Worm (Caenorhabditis elegans) whole organism, L1 larva: ENCODE data around the gene srv-8.

ENCODE experiments used
- C04F5.9 ChIP-seq: sonication (generic microtip); optimal IDR thresholded peaks from 2 replicates; lab custom pipeline; 2016; ENCODE audit warnings: missing genetic modification characterization, missing compliant biosample characterization
- C16A3.4 ChIP-seq: fragments of 150-350 bp; optimal IDR thresholded peaks from 2 replicates; lab custom pipeline; 2014; ENCODE audit warnings: missing biosample characterization, missing genetic modification characterization
- aha-1 ChIP-seq: fragments of 150-350 bp; optimal IDR thresholded peaks from 2 replicates; lab custom pipeline; 2014; ENCODE audit warnings: missing biosample characterization, missing genetic modification characterization
- blmp-1 ChIP-seq: fragments of 150-350 bp; optimal IDR thresholded peaks from 2 replicates; lab custom pipeline; 2014; ENCODE audit warnings: missing biosample characterization, missing genetic modification characterization
- ceh-63 ChIP-seq: fragments of 200-800 bp; sonication (Bioruptor generic); optimal IDR thresholded peaks from 2 replicates; lab custom pipeline; 2018; ENCODE audit warnings: mild to moderate bottlenecking, missing genetic modification characterization, missing compliant biosample characterization
- ceh-88 ChIP-seq: fragments of 200-800 bp; sonication (Bioruptor generic); IDR thresholded peaks from 2 replicates; pipeline ENCODE4 v1.3.6; 2022; ENCODE audit warnings: missing genetic modification characterization, missing compliant biosample characterization
- ceh-90 ChIP-seq: sonication (generic microtip); optimal IDR thresholded peaks from 2 replicates; lab custom pipeline; 2016; ENCODE audit warnings: missing genetic modification characterization, missing compliant biosample characterization
- ces-1 ChIP-seq: fragments of 150-350 bp; optimal IDR thresholded peaks from 2 replicates; lab custom pipeline; 2014; ENCODE audit warnings: missing biosample characterization, missing genetic modification reagents, missing genetic modification characterization
- dpl-1 ChIP-seq, 3 experiments: fragments of 150-350 bp in 2 of 3; sonication (generic microtip) in 1 of 3; optimal IDR thresholded peaks; 2 replicates each; lab custom pipeline; 2014 to 2017; ENCODE audit warnings: missing biosample characterization in 3 of 3, missing genetic modification characterization in 3 of 3, missing genetic modification reagents in 3 of 3
- efl-1 ChIP-seq, 4 experiments: fragments of 150-350 bp; optimal IDR thresholded peaks in 3 of 4; peaks in 1 of 4; 1 replicate in 1 of 4; 2 replicates in 3 of 4; lab custom pipeline; 2014; ENCODE audit warnings: missing biosample characterization in 2 of 4, missing genetic modification characterization in 2 of 4, missing genetic modification reagents in 2 of 4
- efl-3 ChIP-seq: fragments of 200-800 bp; sonication (Bioruptor generic); optimal IDR thresholded peaks from 2 replicates; lab custom pipeline; 2018; ENCODE audit warnings: mild to moderate bottlenecking, missing genetic modification characterization, missing compliant biosample characterization
- elt-2 ChIP-seq: sonication (generic microtip); optimal IDR thresholded peaks from 2 replicates; lab custom pipeline; 2016; ENCODE audit warnings: missing genetic modification characterization, mild to moderate bottlenecking, inconsistent platforms, missing compliant biosample characterization, missing genetic modification reagents
- elt-3 ChIP-seq, 6 experiments: fragments of 150-350 bp in 1 of 6; sonication (generic microtip); optimal IDR thresholded peaks; 2 replicates each; lab custom pipeline; 2017 to 2018; ENCODE audit warnings: missing biosample characterization in 6 of 6, missing genetic modification characterization in 6 of 6, inconsistent platforms in 1 of 6
- grh-1 ChIP-seq: fragments of 200-800 bp; sonication (Bioruptor generic); IDR thresholded peaks from 2 replicates; pipeline ENCODE4 v1.3.6; 2022; ENCODE audit warnings: missing genetic modification reagents, missing genetic modification characterization, missing compliant biosample characterization
- hlh-4 ChIP-seq: sonication (generic microtip); optimal IDR thresholded peaks from 2 replicates; lab custom pipeline; 2016; ENCODE audit warnings: mild to moderate bottlenecking, missing genetic modification characterization, missing compliant biosample characterization
- lin-13 ChIP-seq: fragments of 150-350 bp; optimal IDR thresholded peaks from 2 replicates; lab custom pipeline; 2014; ENCODE audit warnings: missing biosample characterization, missing genetic modification reagents, missing genetic modification characterization
- lin-35 ChIP-seq, 2 experiments: fragments of 150-350 bp; optimal IDR thresholded peaks; 2 replicates each; lab custom pipeline; 2014; ENCODE audit warnings: missing biosample characterization in 2 of 2, missing genetic modification characterization in 2 of 2, missing genetic modification reagents in 2 of 2
- mdl-1 ChIP-seq, 2 experiments: fragments of 150-350 bp; optimal IDR thresholded peaks; 2 replicates each; lab custom pipeline; 2014 to 2017; ENCODE audit warnings: missing biosample characterization in 2 of 2, missing genetic modification characterization in 2 of 2, inconsistent platforms in 1 of 2
- mep-1 ChIP-seq: fragments of 150-350 bp; optimal IDR thresholded peaks from 2 replicates; lab custom pipeline; 2014; ENCODE audit warnings: missing biosample characterization, missing genetic modification characterization
- nhr-19 ChIP-seq: fragments of 200-800 bp; sonication (Bioruptor generic); conservative IDR thresholded peaks from 2 replicates; pipeline ENCODE4 v1.3.6; 2022; ENCODE audit warnings: missing genetic modification characterization, missing compliant biosample characterization
- nhr-237 ChIP-seq: fragments of 150-350 bp; optimal IDR thresholded peaks from 2 replicates; lab custom pipeline; 2014; ENCODE audit warnings: missing biosample characterization, missing genetic modification characterization
- nhr-85 ChIP-seq: sonication (generic microtip); peaks from one replicate; lab custom pipeline; 2016; ENCODE audit warnings: missing genetic modification characterization, inconsistent platforms, missing compliant biosample characterization
- nhr-90 ChIP-seq: sonication (generic microtip); optimal IDR thresholded peaks from 2 replicates; lab custom pipeline; 2016; ENCODE audit warnings: mild to moderate bottlenecking, missing genetic modification characterization, missing compliant biosample characterization; ENCODE audit not compliant: poor library complexity
- pag-3 ChIP-seq: sonication (generic microtip); optimal IDR thresholded peaks from 2 replicates; lab custom pipeline; 2017; ENCODE audit warnings: missing genetic modification characterization, mild to moderate bottlenecking, missing compliant biosample characterization, antibody characterized with exemption, borderline replicate concordance; ENCODE audit not compliant: insufficient read depth
- pax-3 ChIP-seq: fragments of 200-800 bp; sonication (Bioruptor generic); optimal IDR thresholded peaks from 2 replicates; lab custom pipeline; 2018; ENCODE audit warnings: mild to moderate bottlenecking, missing genetic modification characterization, moderate library complexity, missing compliant biosample characterization
- skn-1 ChIP-seq: fragments of 150-350 bp; optimal IDR thresholded peaks from 2 replicates; lab custom pipeline; 2014; ENCODE audit warnings: missing biosample characterization, missing genetic modification characterization
- snpc-4 ChIP-seq: fragments of 150-350 bp; optimal IDR thresholded peaks from 2 replicates; lab custom pipeline; 2014; ENCODE audit warnings: missing biosample characterization, missing genetic modification characterization
- snu-23 ChIP-seq: sonication (generic microtip); optimal IDR thresholded peaks from 2 replicates; lab custom pipeline; 2016; ENCODE audit warnings: missing genetic modification characterization, missing compliant biosample characterization
- swsn-7 ChIP-seq: sonication (generic microtip); optimal IDR thresholded peaks from 2 replicates; lab custom pipeline; 2016; ENCODE audit warnings: missing genetic modification characterization, missing compliant biosample characterization
- tbx-2 ChIP-seq: sonication (generic microtip); optimal IDR thresholded peaks from 2 replicates; lab custom pipeline; 2016; ENCODE audit warnings: missing genetic modification characterization, missing compliant biosample characterization
- xbp-1 ChIP-seq: sonication (generic microtip); optimal IDR thresholded peaks from 2 replicates; lab custom pipeline; 2016; ENCODE audit warnings: missing genetic modification characterization, missing compliant biosample characterization
- zag-1 ChIP-seq: fragments of 150-350 bp; optimal IDR thresholded peaks from 2 replicates; lab custom pipeline; 2014; ENCODE audit warnings: missing biosample characterization, missing genetic modification characterization
- ztf-11 ChIP-seq, 2 experiments: sonication (generic microtip); optimal IDR thresholded peaks; 2 replicates each; lab custom pipeline; 2016 to 2017; ENCODE audit warnings: missing genetic modification characterization in 2 of 2, missing biosample characterization in 1 of 2, missing compliant biosample characterization in 1 of 2
- ztf-4 ChIP-seq: fragments of 150-350 bp; optimal IDR thresholded peaks from 2 replicates; lab custom pipeline; 2014; ENCODE audit warnings: missing biosample characterization, missing genetic modification characterization

Gene srv-8

ce11 chrV:13371336-13371735 is 49.2 kb downstream of the srv-8 start (continued):
- TF ChIP-seq elt-3 (tag; optimal IDR thresholded peaks at IDR 0.05; lab: Kevin White, UChicago) (peak in 5 of 6 experiments; percentile 59 to 96 (median 93)), xbp-1 (tag; lab: Kevin White, UChicago) (peak; percentile 22), skn-1 (tag; lab: Kevin White, UChicago) (peak; percentile 5), C16A3.4 (tag; lab: Kevin White, UChicago) (peak; percentile 62), nhr-19 (GFP tag; lab: Robert Waterston, UW) (peak; percentile 63), hlh-4 (tag; lab: Kevin White, UChicago) (no peak), efl-3 (peak; percentile 13), C04F5.9 (tag; lab: Kevin White, UChicago) (peak; percentile 2), pag-3 (no peak), snu-23 (peak; percentile 92)

DNA sequence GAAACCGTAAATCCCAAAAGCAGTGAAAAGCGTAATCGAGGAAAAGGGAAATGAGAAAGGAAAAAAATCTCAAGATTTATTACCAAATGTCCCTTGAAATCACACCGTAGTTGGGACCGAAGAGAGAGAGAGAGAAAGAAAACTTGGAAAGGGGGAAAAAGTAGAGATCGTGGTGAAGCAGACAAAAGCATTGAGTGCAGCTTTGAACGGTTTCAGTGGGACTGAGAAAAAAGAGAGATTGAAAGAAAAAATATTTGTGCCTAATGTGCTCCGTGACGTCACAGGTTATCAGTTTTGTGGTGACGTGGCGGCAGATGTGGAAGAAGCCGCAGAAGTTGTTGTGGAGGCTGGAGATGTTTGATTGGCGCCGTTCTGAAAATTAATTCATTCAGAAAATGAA is 50.3 kb downstream of the srv-8 start:
- TF ChIP-seq nhr-85 (tag; lab: Kevin White, UChicago) (peak; percentile 23), mdl-1 (tag; optimal IDR thresholded peaks at IDR 0.05; lab: Kevin White, UChicago) (no peak), zag-1 (tag; lab: Kevin White, UChicago) (no peak), blmp-1 (tag; lab: Kevin White, UChicago) (peak; percentile 63)

- TF ChIP-seq ces-1 = no peak
- TF ChIP-seq swsn-7 (tag; lab: Kevin White, UChicago) = no peak
- no peak for TF ChIP-seq aha-1 (tag; lab: Kevin White, UChicago)
- TF ChIP-seq tbx-2 (tag; lab: Kevin White, UChicago) = no peak
- TF ChIP-seq lin-35 (GFP tag; optimal IDR thresholded peaks at IDR 0.05; lab: Kevin White, UChicago) = peak in 1 of 2 experiments; percentile 0
- no peak for TF ChIP-seq mep-1 (tag; lab: Kevin White, UChicago)
- no peak for TF ChIP-seq dpl-1 (GFP tag; optimal IDR thresholded peaks at IDR 0.05; lab: Kevin White, UChicago)
- TF ChIP-seq elt-2 = peak; percentile 81
- no peak for TF ChIP-seq pax-3 (tag; lab: Kevin White, UChicago)
- TF ChIP-seq ceh-88 = no peak
- no peak for TF ChIP-seq ceh-63 (GFP tag; lab: Kevin White, UChicago)
- no peak for TF ChIP-seq nhr-19 (GFP tag; lab: Robert Waterston, UW)
- no peak for TF ChIP-seq C16A3.4 (tag; lab: Kevin White, UChicago)
- no peak for TF ChIP-seq snpc-4 (tag; lab: Kevin White, UChicago)
- TF ChIP-seq ztf-11 (tag; optimal IDR thresholded peaks at IDR 0.05; lab: Kevin White, UChicago) = no peak
- peak; percentile 16; the same call in 1 of the 2 replicates for TF ChIP-seq grh-1 (GFP tag; lab: Robert Waterston, UW)
- no peak for TF ChIP-seq efl-1 (optimal IDR thresholded peaks at IDR 0.05; lab: Kevin White, UChicago)
- TF ChIP-seq efl-1 (GFP tag; optimal IDR thresholded peaks at IDR 0.05 in 1 of 2; lab: Kevin White, UChicago) = peak in 1 of 2 experiments; percentile 93
- TF ChIP-seq elt-3 (tag; optimal IDR thresholded peaks at IDR 0.05; lab: Kevin White, UChicago) = no peak
- TF ChIP-seq ceh-90 (tag; lab: Kevin White, UChicago) = no peak
- TF ChIP-seq xbp-1 (tag; lab: Kevin White, UChicago) = no peak
- TF ChIP-seq nhr-237 (tag; lab: Kevin White, UChicago) = no peak
- no peak for TF ChIP-seq nhr-90 (tag; lab: Kevin White, UChicago)
- TF ChIP-seq ztf-4 (tag; lab: Kevin White, UChicago) = no peak
- no peak for TF ChIP-seq lin-13
Observed at ce11 chrV:13369663-13370062, 50.9 kb downstream of the srv-8 start.
